Worm (Caenorhabditis elegans) whole organism, L1 larva: Measurements from ENCODE around the gene C43H6.4.

Experiments used
- ama-1 ChIP-seq: fragments of 150-350 bp; optimal IDR thresholded peaks from 2 replicates; lab custom pipeline; 2014
- ceh-82 ChIP-seq, 3 experiments: fragments of 150-350 bp in 1 of 3; sonication (generic microtip) in 2 of 3; optimal IDR thresholded peaks; 2 replicates each; lab custom pipeline; 2014 to 2017; ENCODE audit warnings: missing biosample characterization in 3 of 3, missing genetic modification characterization in 3 of 3
- ces-1 ChIP-seq: fragments of 150-350 bp; optimal IDR thresholded peaks from 2 replicates; lab custom pipeline; 2014; ENCODE audit warnings: missing biosample characterization, missing genetic modification reagents, missing genetic modification characterization
- fkh-10 ChIP-seq: sonication (generic microtip); optimal IDR thresholded peaks from 2 replicates; lab custom pipeline; 2017; ENCODE audit warnings: missing biosample characterization, missing genetic modification reagents, missing genetic modification characterization
- jun-1 ChIP-seq: fragments of 150-350 bp; optimal IDR thresholded peaks from 2 replicates; lab custom pipeline; 2014; ENCODE audit warnings: missing biosample characterization, missing genetic modification reagents, missing genetic modification characterization
- mdl-1 ChIP-seq, 2 experiments: fragments of 150-350 bp; optimal IDR thresholded peaks; 2 replicates each; lab custom pipeline; 2014 to 2017; ENCODE audit warnings: missing biosample characterization in 2 of 2, missing genetic modification characterization in 2 of 2, inconsistent platforms in 1 of 2
- nhr-90 ChIP-seq: sonication (generic microtip); optimal IDR thresholded peaks from 2 replicates; lab custom pipeline; 2016; ENCODE audit warnings: mild to moderate bottlenecking, missing genetic modification characterization, missing compliant biosample characterization; ENCODE audit not compliant: poor library complexity
- unc-130 ChIP-seq: fragments of 150-350 bp; optimal IDR thresholded peaks from 2 replicates; lab custom pipeline; 2017; ENCODE audit warnings: missing biosample characterization, missing genetic modification characterization, inconsistent platforms
- unc-30 ChIP-seq: sonication (generic microtip); optimal IDR thresholded peaks from 2 replicates; lab custom pipeline; 2017; ENCODE audit warnings: missing biosample characterization, missing genetic modification characterization
- ztf-11 ChIP-seq, 2 experiments: sonication (generic microtip); optimal IDR thresholded peaks; 2 replicates each; lab custom pipeline; 2016 to 2017; ENCODE audit warnings: missing genetic modification characterization in 2 of 2, missing biosample characterization in 1 of 2, missing compliant biosample characterization in 1 of 2

DNA sequence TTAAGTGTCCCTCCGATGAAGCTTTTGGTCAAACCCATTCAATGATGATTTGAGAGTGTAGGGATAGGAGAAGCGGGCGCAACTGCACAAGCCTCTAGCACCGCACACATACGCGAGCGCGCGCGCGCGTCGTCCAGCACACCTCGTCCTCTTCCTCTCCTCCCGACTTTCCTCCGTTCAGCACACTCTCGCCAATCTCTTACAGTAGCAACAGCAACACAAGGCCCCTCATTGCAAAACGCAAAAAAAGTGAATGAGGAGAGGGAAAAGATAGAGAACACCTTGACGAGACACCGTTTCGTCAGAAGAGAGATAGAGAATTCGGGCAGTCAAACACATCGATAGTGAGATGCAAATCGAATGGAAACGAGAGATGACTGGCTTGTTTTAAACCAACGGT is 28.6 kb downstream of the C43H6.4 start:
- TF ChIP-seq mdl-1 (tag; optimal IDR thresholded peaks at IDR 0.05; lab: Kevin White, UChicago) = peak in 1 of 2 experiments; percentile 31
- TF ChIP-seq unc-30 (tag; lab: Kevin White, UChicago) = no peak
- no peak for TF ChIP-seq ces-1
- TF ChIP-seq fkh-10 (GFP tag; lab: Kevin White, UChicago) = no peak
- peak; percentile 4 to 41 (median 25) for TF ChIP-seq ceh-82 (tag; optimal IDR thresholded peaks at IDR 0.05; lab: Kevin White, UChicago)
- no peak for TF ChIP-seq unc-130 (tag; lab: Kevin White, UChicago)
- TF ChIP-seq ztf-11 (tag; optimal IDR thresholded peaks at IDR 0.05; lab: Kevin White, UChicago) = no peak
- TF ChIP-seq jun-1 = peak; percentile 1
- no peak for TF ChIP-seq ama-1
- no peak for TF ChIP-seq nhr-90 (tag; lab: Kevin White, UChicago)
